Fruit fly (Drosophila melanogaster): ENCODE measurements around the gene tal-2A.
A peak's percentile ranks its signal among the peaks of the same experiment; 100 is the strongest.

The tal-2A gene

dm6 chr3R:13820483-13820882, 7.6 kb downstream of the tal-2A start (continued):
- TF ChIP-seq CG17829 (tag; optimal IDR thresholded peaks at IDR 0.05) (no peak), jigr1 (GFP tag; IDR thresholded peaks at IDR 0.05) (no peak), CG12219 (GFP tag; optimal IDR thresholded peaks at IDR 0.05) (no peak), Optix (GFP tag; IDR thresholded peaks at IDR 0.05) (no peak), CG8924 (tag; optimal IDR thresholded peaks at IDR 0.05) (peak; percentile 4), Max (GFP tag; optimal IDR thresholded peaks at IDR 0.05) (no peak), hth (optimal IDR thresholded peaks at IDR 0.05) (no peak)

- TF ChIP-seq Hr51 (GFP tag; optimal IDR thresholded peaks at IDR 0.05) (peak in 1 of 2 experiments; percentile 7), sens (GFP tag) (peak; percentile 41), bsh (GFP tag; optimal IDR thresholded peaks at IDR 0.05) (peak in 1 of 2 experiments; percentile 9), zf30C (GFP tag; optimal IDR thresholded peaks at IDR 0.05) (no peak), Hr78 (GFP tag; optimal IDR thresholded peaks at IDR 0.05) (no peak), gem (tag; optimal IDR thresholded peaks at IDR 0.05) (peak; percentile 3), Eip74EF (GFP tag; optimal IDR thresholded peaks at IDR 0.05) (peak in 1 of 2 experiments; percentile 7), CG18262 (tag; optimal IDR thresholded peaks at IDR 0.05) (no peak), Xrp1 (GFP tag; IDR thresholded peaks at IDR 0.05) (peak; percentile 27; the same call in 1 of the 2 replicates), Spps (tag; optimal IDR thresholded peaks at IDR 0.05) (no peak), eve (GFP tag; optimal IDR thresholded peaks at IDR 0.05) (peak in 1 of 2 experiments; percentile 7), cwo (GFP tag; optimal IDR thresholded peaks at IDR 0.05) (no peak)
Measured at dm6 chr3R:13822602-13823220, 9.8 kb downstream of the tal-2A start.

dm6 chr3R:13827953-13828922, 15.3 kb downstream of the tal-2A start, which contains the start of gene Mst87F:
Gene Mst87F, minus strand, starts transcription at chr3R:13828008.
- peak; percentile 32 for TF ChIP-seq nom (GFP tag; optimal IDR thresholded peaks at IDR 0.05)
- TF ChIP-seq Hr78 (GFP tag; optimal IDR thresholded peaks at IDR 0.05), result no peak
- TF ChIP-seq Ets65A (GFP tag), result peak; percentile 26
- no peak for TF ChIP-seq CG6175 (GFP tag; IDR thresholded peaks at IDR 0.05)
- peak; percentile 15 for TF ChIP-seq Meics (GFP tag; optimal IDR thresholded peaks at IDR 0.05)
- peak; percentile 57 for TF ChIP-seq sens (GFP tag)
- TF ChIP-seq Nf-YA (GFP tag; IDR thresholded peaks at IDR 0.05), result no peak

DNA sequence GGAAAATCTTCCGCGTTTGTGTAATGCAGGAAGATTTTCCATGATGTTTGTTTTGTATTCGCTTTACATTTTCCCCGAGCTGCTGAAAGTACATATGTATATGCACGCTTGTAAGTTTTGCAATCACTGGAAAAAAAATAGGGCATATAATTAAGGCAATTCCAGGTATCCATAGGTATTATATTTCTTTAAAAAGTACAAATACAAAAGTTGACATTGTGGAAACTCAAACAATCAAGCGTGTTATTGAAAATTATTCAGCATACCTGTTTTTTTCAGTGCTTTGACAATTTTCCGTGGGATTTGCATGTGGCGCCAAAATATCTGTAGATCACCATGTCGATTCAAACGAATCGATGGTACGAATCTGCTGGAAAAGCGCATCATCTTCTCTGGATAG, 18.1 kb downstream of the tal-2A start:
- TF ChIP-seq nmo (GFP tag; optimal IDR thresholded peaks at IDR 0.05) (no peak), CG6791 (GFP tag; IDR thresholded peaks at IDR 0.05; ENCODE audit: partially characterized antibody) (no peak), sens (GFP tag) (peak; percentile 55), Hr51 (GFP tag; optimal IDR thresholded peaks at IDR 0.05) (no peak), crc (GFP tag; optimal IDR thresholded peaks at IDR 0.05) (no peak), CG13624 (GFP tag; optimal IDR thresholded peaks at IDR 0.05) (no peak), Drgx (GFP tag; IDR thresholded peaks at IDR 0.05) (peak; percentile 56), CG7987 (GFP tag; optimal IDR thresholded peaks at IDR 0.05) (no peak), onecut (GFP tag; IDR thresholded peaks at IDR 0.05) (no peak), phol (tag; optimal IDR thresholded peaks at IDR 0.05) (peak; percentile 10), Sry-β (GFP tag; optimal IDR thresholded peaks at IDR 0.05) (no peak), BtbVII (GFP tag; optimal IDR thresholded peaks at IDR 0.05) (no peak), esg (GFP tag; conservative IDR thresholded peaks at IDR 0.05) (no peak), Deaf1 (tag; optimal IDR thresholded peaks at IDR 0.05) (no peak)

All from whole organism, embryonic.